Worm (Caenorhabditis elegans) whole organism, late embryonic: Measurements from ENCODE around the gene K06A4.7.

Experiments used
- ceh-18 ChIP-seq: sonication (generic microtip); optimal IDR thresholded peaks from 2 replicates; lab custom pipeline; 2016; ENCODE audit warnings: missing genetic modification characterization, missing compliant biosample characterization
- hlh-30 ChIP-seq: sonication (generic microtip); optimal IDR thresholded peaks from 2 replicates; lab custom pipeline; 2017; ENCODE audit warnings: antibody characterized with exemption, missing genetic modification characterization, missing compliant biosample characterization; ENCODE audit not compliant: insufficient read depth

- TF ChIP-seq hlh-30 (tag; lab: Kevin White, UChicago) = no peak
- no peak for TF ChIP-seq ceh-18 (tag; lab: Kevin White, UChicago)
Observed at ce11 chrV:9453933-9454332, 37.4 kb downstream of the K06A4.7 start.
